Worm (Caenorhabditis elegans) whole organism, L4/young adult: ENCODE data around the gene Y57G11C.5.
"Not testable (repeated sequence)": the region's sequence is repeated elsewhere in the genome, so short reads cannot be mapped to it uniquely, and the experiment has no call there.

Experiments
- W03F9.2 ChIP-seq: fragments of 150-350 bp; optimal IDR thresholded peaks from 2 replicates; lab custom pipeline; 2014; ENCODE audit warnings: missing biosample characterization, missing genetic modification characterization
- dao-5 ChIP-seq: sonication (generic microtip); optimal IDR thresholded peaks from 2 replicates; lab custom pipeline; 2016; ENCODE audit warnings: missing genotype, missing genetic modification characterization, moderate library complexity, missing compliant biosample characterization
- him-1 ChIP-seq: sonication (generic microtip); optimal IDR thresholded peaks from 2 replicates; lab custom pipeline; 2016; ENCODE audit warnings: missing genotype, missing genetic modification reagents, missing genetic modification characterization, missing compliant biosample characterization

Gene Y57G11C.5

ce11 chrIV:14784481-14784880 is 19.2 kb upstream of the Y57G11C.5 start, which contains the start of gene nlp-56:
nlp-56 (minus strand) TSS chrIV:14784737.
- TF ChIP-seq W03F9.2 (no peak), dao-5 (tag; lab: Kevin White, UChicago) (no peak), him-1 (no peak)

- TF ChIP-seq W03F9.2 (no peak), dao-5 (tag; lab: Kevin White, UChicago) (no peak), him-1 (no peak)
These were observed 17.0 kb upstream of the Y57G11C.5 start, which contains the start of gene Y57G11C.1130 for ce11 chrIV:14782211-14782610. Y57G11C.1130 (plus strand) TSS chrIV:14782511.

- no peak for TF ChIP-seq him-1
- no peak for TF ChIP-seq W03F9.2
- TF ChIP-seq dao-5 (tag; lab: Kevin White, UChicago), result no peak
These were observed 16.3 kb upstream of the Y57G11C.5 start, which contains the start of gene Y57G11C.8 for ce11 chrIV:14781537-14781936. Y57G11C.8 (plus strand) TSS chrIV:14781837.

ce11 chrIV:14774454-14774853 is 9.2 kb upstream of the Y57G11C.5 start, which contains the start of gene Y57G11C.51:
Y57G11C.51 (minus strand) TSS chrIV:14774554.
- TF ChIP-seq dao-5 (tag; lab: Kevin White, UChicago); him-1; W03F9.2: not testable (repeated sequence)

ce11 chrIV:14773280-14774071 is 8.2 kb upstream of the Y57G11C.5 start, which contains the start of gene Y57G11C.36:
Y57G11C.36 (minus strand) TSS chrIV:14773781.
- no peak for TF ChIP-seq him-1
- no peak for TF ChIP-seq W03F9.2
- no peak for TF ChIP-seq dao-5 (tag; lab: Kevin White, UChicago)

- TF ChIP-seq dao-5 (tag; lab: Kevin White, UChicago) (no peak), him-1 (no peak)
These were observed 6.1 kb upstream of the Y57G11C.5 start, which contains the start of gene degl-1 for ce11 chrIV:14771325-14771724. degl-1 (minus strand) TSS chrIV:14771425.

- TF ChIP-seq W03F9.2 (no peak), dao-5 (tag; lab: Kevin White, UChicago) (no peak), him-1 (no peak)
These were observed 5.4 kb upstream of the Y57G11C.5 start for ce11 chrIV:14770663-14771062.

- TF ChIP-seq dao-5 (tag; lab: Kevin White, UChicago) (no peak), him-1 (no peak), W03F9.2 (no peak)
These were observed 4.1 kb upstream of the Y57G11C.5 start, which contains the start of gene Y57G11C.43 for ce11 chrIV:14769218-14769835. Y57G11C.43 (plus strand) TSS chrIV:14769441.

ce11 chrIV:14767693-14768251 is 2.5 kb upstream of the Y57G11C.5 start, which contains the start of the genes mrps-7 and Y57G11C.3:
mrps-7 (minus strand) TSS chrIV:14767730.
Y57G11C.3 (plus strand) TSS chrIV:14768201.
- TF ChIP-seq him-1 (peak; percentile 41), W03F9.2 (peak; percentile 89), dao-5 (tag; lab: Kevin White, UChicago) (no peak)

ce11 chrIV:14766382-14766781 is 1.1 kb upstream of the Y57G11C.5 start, which contains the start of gene vti-1:
vti-1 (minus strand) TSS chrIV:14766665.
- TF ChIP-seq him-1 (no peak), W03F9.2 (no peak), dao-5 (tag; lab: Kevin White, UChicago) (no peak)

ce11 chrIV:14764719-14765173 is 490 bp downstream of the Y57G11C.5 start:
- no peak for TF ChIP-seq him-1
- TF ChIP-seq W03F9.2, result peak; percentile 33
- TF ChIP-seq dao-5 (tag; lab: Kevin White, UChicago), result no peak

ce11 chrIV:14763938-14764718 is 1.1 kb downstream of the Y57G11C.5 start:
- TF ChIP-seq W03F9.2, result no peak

ce11 chrIV:14760845-14761244 is 4.4 kb downstream of the Y57G11C.5 start, which contains the start of gene ptp-5.2:
ptp-5.2 (minus strand) TSS chrIV:14760945.
- no peak for TF ChIP-seq W03F9.2
- TF ChIP-seq dao-5 (tag; lab: Kevin White, UChicago), result no peak
